Worm (Caenorhabditis elegans) whole organism, L1 larva: ENCODE data around the gene F20D6.11.

Experiments
- C34B4.2 ChIP-seq: sonication (generic microtip); optimal IDR thresholded peaks from 2 replicates; lab custom pipeline; 2017; ENCODE audit warnings: mild to moderate bottlenecking, missing genetic modification characterization, missing compliant biosample characterization
- ama-1 ChIP-seq: fragments of 150-350 bp; optimal IDR thresholded peaks from 2 replicates; lab custom pipeline; 2014
- ceh-63 ChIP-seq: fragments of 200-800 bp; sonication (Bioruptor generic); optimal IDR thresholded peaks from 2 replicates; lab custom pipeline; 2018; ENCODE audit warnings: mild to moderate bottlenecking, missing genetic modification characterization, missing compliant biosample characterization
- ceh-82 ChIP-seq, 3 experiments: fragments of 150-350 bp in 1 of 3; sonication (generic microtip) in 2 of 3; optimal IDR thresholded peaks; 2 replicates each; lab custom pipeline; 2014 to 2017; ENCODE audit warnings: missing biosample characterization in 3 of 3, missing genetic modification characterization in 3 of 3
- ceh-90 ChIP-seq: sonication (generic microtip); optimal IDR thresholded peaks from 2 replicates; lab custom pipeline; 2016; ENCODE audit warnings: missing genetic modification characterization, missing compliant biosample characterization
- dpl-1 ChIP-seq, 3 experiments: fragments of 150-350 bp in 2 of 3; sonication (generic microtip) in 1 of 3; optimal IDR thresholded peaks; 2 replicates each; lab custom pipeline; 2014 to 2017; ENCODE audit warnings: missing biosample characterization in 3 of 3, missing genetic modification characterization in 3 of 3, missing genetic modification reagents in 3 of 3
- dsc-1 ChIP-seq: sonication (generic microtip); optimal IDR thresholded peaks from 2 replicates; lab custom pipeline; 2016; ENCODE audit warnings: mild to moderate bottlenecking, missing genetic modification characterization, missing compliant biosample characterization
- efl-1 ChIP-seq, 4 experiments: fragments of 150-350 bp; optimal IDR thresholded peaks in 3 of 4; peaks in 1 of 4; 1 replicate in 1 of 4; 2 replicates in 3 of 4; lab custom pipeline; 2014; ENCODE audit warnings: missing biosample characterization in 2 of 4, missing genetic modification characterization in 2 of 4, missing genetic modification reagents in 2 of 4
- efl-3 ChIP-seq: fragments of 200-800 bp; sonication (Bioruptor generic); optimal IDR thresholded peaks from 2 replicates; lab custom pipeline; 2018; ENCODE audit warnings: mild to moderate bottlenecking, missing genetic modification characterization, missing compliant biosample characterization
- egl-27 ChIP-seq, 2 experiments: fragments of 150-350 bp in 1 of 2; sonication (generic microtip); optimal IDR thresholded peaks; 3 replicates each; lab custom pipeline; 2017 to 2018; ENCODE audit warnings: missing biosample characterization in 2 of 2, missing genetic modification characterization in 2 of 2, missing genetic modification reagents in 2 of 2
- elt-3 ChIP-seq, 6 experiments: fragments of 150-350 bp in 1 of 6; sonication (generic microtip); optimal IDR thresholded peaks; 2 replicates each; lab custom pipeline; 2017 to 2018; ENCODE audit warnings: missing biosample characterization in 6 of 6, missing genetic modification characterization in 6 of 6, inconsistent platforms in 1 of 6
- ets-5 ChIP-seq: fragments of 200-800 bp; sonication (Bioruptor generic); IDR thresholded peaks from 2 replicates; pipeline ENCODE4 v1.3.6; 2022; ENCODE audit warnings: missing genetic modification characterization, missing compliant biosample characterization
- fkh-10 ChIP-seq: sonication (generic microtip); optimal IDR thresholded peaks from 2 replicates; lab custom pipeline; 2017; ENCODE audit warnings: missing biosample characterization, missing genetic modification reagents, missing genetic modification characterization
- fkh-4 ChIP-seq: sonication (generic microtip); optimal IDR thresholded peaks from 2 replicates; lab custom pipeline; 2016; ENCODE audit warnings: missing compliant biosample characterization, missing genetic modification characterization, borderline replicate concordance
- fkh-8 ChIP-seq: sonication (generic microtip); optimal IDR thresholded peaks from 2 replicates; lab custom pipeline; 2016; ENCODE audit warnings: mild to moderate bottlenecking, missing genetic modification characterization, missing compliant biosample characterization
- grh-1 ChIP-seq: fragments of 200-800 bp; sonication (Bioruptor generic); IDR thresholded peaks from 2 replicates; pipeline ENCODE4 v1.3.6; 2022; ENCODE audit warnings: missing genetic modification reagents, missing genetic modification characterization, missing compliant biosample characterization
- hlh-4 ChIP-seq: sonication (generic microtip); optimal IDR thresholded peaks from 2 replicates; lab custom pipeline; 2016; ENCODE audit warnings: mild to moderate bottlenecking, missing genetic modification characterization, missing compliant biosample characterization
- lin-39 ChIP-seq: fragments of 150-350 bp; optimal IDR thresholded peaks from 2 replicates; lab custom pipeline; 2014; ENCODE audit warnings: missing biosample characterization, missing genetic modification reagents, missing genetic modification characterization
- lsy-2 ChIP-seq, 2 experiments: fragments of 150-350 bp; optimal IDR thresholded peaks; 2 replicates each; lab custom pipeline; 2014; ENCODE audit warnings: missing biosample characterization in 2 of 2, missing genetic modification characterization in 2 of 2
- mab-9 ChIP-seq: fragments of 200-800 bp; sonication (Bioruptor generic); IDR thresholded peaks from 2 replicates; pipeline ENCODE4 v1.3.6; 2022; ENCODE audit warnings: missing genetic modification reagents, missing genetic modification characterization, missing compliant biosample characterization
- mdl-1 ChIP-seq, 2 experiments: fragments of 150-350 bp; optimal IDR thresholded peaks; 2 replicates each; lab custom pipeline; 2014 to 2017; ENCODE audit warnings: missing biosample characterization in 2 of 2, missing genetic modification characterization in 2 of 2, inconsistent platforms in 1 of 2
- mef-2 ChIP-seq: fragments of 150-350 bp; optimal IDR thresholded peaks from 2 replicates; lab custom pipeline; 2014; ENCODE audit warnings: missing biosample characterization, missing genetic modification characterization
- mep-1 ChIP-seq: fragments of 150-350 bp; optimal IDR thresholded peaks from 2 replicates; lab custom pipeline; 2014; ENCODE audit warnings: missing biosample characterization, missing genetic modification characterization
- nhr-12 ChIP-seq: sonication (generic microtip); optimal IDR thresholded peaks from 2 replicates; lab custom pipeline; 2017; ENCODE audit warnings: missing biosample characterization, missing genetic modification characterization
- nhr-237 ChIP-seq: fragments of 150-350 bp; optimal IDR thresholded peaks from 2 replicates; lab custom pipeline; 2014; ENCODE audit warnings: missing biosample characterization, missing genetic modification characterization
- nhr-47 ChIP-seq: sonication (generic microtip); optimal IDR thresholded peaks from 2 replicates; lab custom pipeline; 2016; ENCODE audit warnings: mild to moderate bottlenecking, missing genetic modification characterization, moderate library complexity, missing compliant biosample characterization
- nhr-76 ChIP-seq: sonication (generic microtip); optimal IDR thresholded peaks from 2 replicates; lab custom pipeline; 2017; ENCODE audit warnings: missing biosample characterization, missing genetic modification characterization
- nhr-84 ChIP-seq: sonication (generic microtip); optimal IDR thresholded peaks from 2 replicates; lab custom pipeline; 2017; ENCODE audit warnings: missing biosample characterization, missing genetic modification characterization
- pqm-1 ChIP-seq: sonication (generic microtip); optimal IDR thresholded peaks from 3 replicates; lab custom pipeline; 2017; ENCODE audit warnings: missing biosample characterization, missing genetic modification characterization
- rnt-1 ChIP-seq: sonication (generic microtip); optimal IDR thresholded peaks from 2 replicates; lab custom pipeline; 2016; ENCODE audit warnings: mild to moderate bottlenecking, missing genetic modification characterization, moderate library complexity, missing compliant biosample characterization
- skn-1 ChIP-seq: fragments of 150-350 bp; optimal IDR thresholded peaks from 2 replicates; lab custom pipeline; 2014; ENCODE audit warnings: missing biosample characterization, missing genetic modification characterization
- snpc-4 ChIP-seq: fragments of 150-350 bp; optimal IDR thresholded peaks from 2 replicates; lab custom pipeline; 2014; ENCODE audit warnings: missing biosample characterization, missing genetic modification characterization
- snu-23 ChIP-seq: sonication (generic microtip); optimal IDR thresholded peaks from 2 replicates; lab custom pipeline; 2016; ENCODE audit warnings: missing genetic modification characterization, missing compliant biosample characterization
- sox-4 ChIP-seq: sonication (generic microtip); optimal IDR thresholded peaks from 2 replicates; lab custom pipeline; 2016; ENCODE audit warnings: missing genetic modification characterization, missing compliant biosample characterization
- sptf-1 ChIP-seq: fragments of 150-350 bp; optimal IDR thresholded peaks from 2 replicates; lab custom pipeline; 2014; ENCODE audit warnings: missing biosample characterization, missing genetic modification characterization
- sup-37 ChIP-seq: fragments of 200-800 bp; sonication (Bioruptor generic); optimal IDR thresholded peaks from 2 replicates; lab custom pipeline; 2018; ENCODE audit warnings: mild to moderate bottlenecking, missing genetic modification characterization, missing compliant biosample characterization
- swsn-7 ChIP-seq: sonication (generic microtip); optimal IDR thresholded peaks from 2 replicates; lab custom pipeline; 2016; ENCODE audit warnings: missing genetic modification characterization, missing compliant biosample characterization
- tlp-1 ChIP-seq: fragments of 150-350 bp; optimal IDR thresholded peaks from 2 replicates; lab custom pipeline; 2014; ENCODE audit warnings: missing biosample characterization, missing genetic modification characterization
- unc-130 ChIP-seq: fragments of 150-350 bp; optimal IDR thresholded peaks from 2 replicates; lab custom pipeline; 2017; ENCODE audit warnings: missing biosample characterization, missing genetic modification characterization, inconsistent platforms
- unc-30 ChIP-seq: sonication (generic microtip); optimal IDR thresholded peaks from 2 replicates; lab custom pipeline; 2017; ENCODE audit warnings: missing biosample characterization, missing genetic modification characterization
- unc-86 ChIP-seq: sonication (generic microtip); optimal IDR thresholded peaks from 2 replicates; lab custom pipeline; 2016; ENCODE audit warnings: missing genetic modification characterization, missing compliant biosample characterization
- unc-98 ChIP-seq: fragments of 200-800 bp; sonication (Bioruptor generic); IDR thresholded peaks from 2 replicates; pipeline ENCODE4 v1.3.6; 2022; ENCODE audit warnings: missing genetic modification characterization, missing compliant biosample characterization
- xbp-1 ChIP-seq: sonication (generic microtip); optimal IDR thresholded peaks from 2 replicates; lab custom pipeline; 2016; ENCODE audit warnings: missing genetic modification characterization, missing compliant biosample characterization
- ztf-11 ChIP-seq, 2 experiments: sonication (generic microtip); optimal IDR thresholded peaks; 2 replicates each; lab custom pipeline; 2016 to 2017; ENCODE audit warnings: missing genetic modification characterization in 2 of 2, missing biosample characterization in 1 of 2, missing compliant biosample characterization in 1 of 2

F20D6.11 gene

DNA sequence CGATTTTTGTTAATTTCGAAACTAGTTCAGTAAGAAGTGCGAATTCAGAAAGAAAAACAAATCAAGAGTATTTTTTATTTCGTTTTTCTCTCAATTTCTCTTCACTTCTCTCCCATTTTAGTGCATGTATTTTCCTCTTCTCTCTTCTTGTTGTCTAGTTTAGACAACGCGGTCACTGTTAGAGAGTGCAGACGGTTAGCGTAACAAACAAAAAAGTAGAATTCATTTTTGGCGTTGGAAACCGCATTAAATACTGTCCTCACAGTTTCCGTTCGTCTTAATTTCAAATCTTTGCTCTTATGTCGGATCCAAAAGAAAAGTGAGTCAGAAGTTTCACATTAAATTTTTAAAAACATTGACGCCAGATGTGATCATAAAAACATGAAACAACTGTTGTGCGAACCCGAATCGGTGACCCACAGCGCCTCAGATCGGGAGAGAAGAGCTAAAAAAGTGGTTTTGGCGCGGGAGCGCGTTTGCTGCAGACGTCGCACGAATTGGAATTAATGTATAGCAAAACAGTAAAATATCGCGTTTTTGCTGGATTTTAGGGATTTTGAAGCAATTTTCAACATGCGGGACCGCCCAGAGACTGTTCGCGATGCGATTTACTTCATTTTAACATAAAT, 19.9 kb downstream of the F20D6.11 start, which contains the start of gene srp-7 (continued):
- TF ChIP-seq hlh-4 (tag; lab: Kevin White, UChicago) (no peak), nhr-84 (tag; lab: Kevin White, UChicago) (no peak), elt-3 (tag; optimal IDR thresholded peaks at IDR 0.05; lab: Kevin White, UChicago) (no peak), rnt-1 (peak; percentile 58), efl-3 (no peak), mab-9 (GFP tag; lab: Robert Waterston, UW) (no peak), snpc-4 (tag; lab: Kevin White, UChicago) (no peak), swsn-7 (tag; lab: Kevin White, UChicago) (no peak), lsy-2 (tag; optimal IDR thresholded peaks at IDR 0.05; lab: Kevin White, UChicago) (no peak), mdl-1 (tag; optimal IDR thresholded peaks at IDR 0.05; lab: Kevin White, UChicago) (no peak), ceh-82 (tag; optimal IDR thresholded peaks at IDR 0.05; lab: Kevin White, UChicago) (peak in 1 of 3 experiments; percentile 28), nhr-47 (tag; lab: Kevin White, UChicago) (no peak), ceh-90 (tag; lab: Kevin White, UChicago) (no peak), fkh-8 (tag; lab: Kevin White, UChicago) (no peak), mep-1 (tag; lab: Kevin White, UChicago) (peak; percentile 34), fkh-10 (no peak), lin-39 (no peak), nhr-12 (tag; lab: Kevin White, UChicago) (no peak), skn-1 (tag; lab: Kevin White, UChicago) (no peak), grh-1 (GFP tag; lab: Robert Waterston, UW) (no peak), efl-1 (optimal IDR thresholded peaks at IDR 0.05; lab: Kevin White, UChicago) (no peak), efl-1 (GFP tag; optimal IDR thresholded peaks at IDR 0.05 in 1 of 2; lab: Kevin White, UChicago) (no peak), egl-27 (tag; optimal IDR thresholded peaks at IDR 0.05; lab: Kevin White, UChicago) (no peak), unc-98 (GFP tag; lab: Robert Waterston, UW) (peak; percentile 42; the same call in 1 of the 2 replicates), dsc-1 (tag; lab: Kevin White, UChicago) (no peak), nhr-237 (no peak), fkh-4 (tag; lab: Kevin White, UChicago) (no peak), unc-86 (tag; lab: Kevin White, UChicago) (no peak), snu-23 (peak; percentile 9), sptf-1 (tag; lab: Kevin White, UChicago) (no peak), sox-4 (tag; lab: Kevin White, UChicago) (no peak), unc-30 (no peak), ets-5 (GFP tag; lab: Robert Waterston, UW) (no peak)

- TF ChIP-seq dpl-1 (GFP tag; optimal IDR thresholded peaks at IDR 0.05; lab: Kevin White, UChicago) (no peak), lsy-2 (tag; optimal IDR thresholded peaks at IDR 0.05; lab: Kevin White, UChicago) (no peak)
Observed at ce11 chrV:8178279-8178678, 20.6 kb downstream of the F20D6.11 start.

ce11 chrV:8177349-8177748, 21.5 kb downstream of the F20D6.11 start, which contains the start of gene F20D6.9:
Gene F20D6.9 (minus strand): TSS chrV:8177449.
- TF ChIP-seq mef-2 (tag; lab: Kevin White, UChicago) (no peak), mep-1 (tag; lab: Kevin White, UChicago) (no peak), nhr-76 (tag; lab: Kevin White, UChicago) (no peak), ama-1 (lab: Kevin White, UChicago) (no peak), nhr-47 (tag; lab: Kevin White, UChicago) (no peak), unc-86 (tag; lab: Kevin White, UChicago) (no peak), tlp-1 (tag; lab: Kevin White, UChicago) (no peak), sup-37 (GFP tag; lab: Kevin White, UChicago) (no peak), xbp-1 (tag; lab: Kevin White, UChicago) (no peak), pqm-1 (tag; lab: Kevin White, UChicago) (no peak), C34B4.2 (tag; lab: Kevin White, UChicago) (no peak), nhr-237 (no peak), unc-130 (tag; lab: Kevin White, UChicago) (no peak), ztf-11 (tag; optimal IDR thresholded peaks at IDR 0.05; lab: Kevin White, UChicago) (no peak), egl-27 (tag; optimal IDR thresholded peaks at IDR 0.05; lab: Kevin White, UChicago) (no peak), ceh-63 (GFP tag; lab: Kevin White, UChicago) (no peak)
